Worm (Caenorhabditis elegans) whole organism, L1 larva: ENCODE data around the gene srx-66.

Source experiments
- ceh-82 ChIP-seq, 3 experiments: fragments of 150-350 bp in 1 of 3; sonication (generic microtip) in 2 of 3; optimal IDR thresholded peaks; 2 replicates each; lab custom pipeline; 2014 to 2017; ENCODE audit warnings: missing biosample characterization in 3 of 3, missing genetic modification characterization in 3 of 3
- fkh-10 ChIP-seq: sonication (generic microtip); optimal IDR thresholded peaks from 2 replicates; lab custom pipeline; 2017; ENCODE audit warnings: missing biosample characterization, missing genetic modification reagents, missing genetic modification characterization
- nhr-77 ChIP-seq: fragments of 150-350 bp; optimal IDR thresholded peaks from 2 replicates; lab custom pipeline; 2014; ENCODE audit warnings: missing biosample characterization, missing genetic modification characterization
- sup-37 ChIP-seq: fragments of 200-800 bp; sonication (Bioruptor generic); optimal IDR thresholded peaks from 2 replicates; lab custom pipeline; 2018; ENCODE audit warnings: mild to moderate bottlenecking, missing genetic modification characterization, missing compliant biosample characterization
- unc-62 ChIP-seq: fragments of 150-350 bp; optimal IDR thresholded peaks from 2 replicates; lab custom pipeline; 2014; ENCODE audit warnings: missing biosample characterization, missing genetic modification reagents, missing genetic modification characterization

DNA sequence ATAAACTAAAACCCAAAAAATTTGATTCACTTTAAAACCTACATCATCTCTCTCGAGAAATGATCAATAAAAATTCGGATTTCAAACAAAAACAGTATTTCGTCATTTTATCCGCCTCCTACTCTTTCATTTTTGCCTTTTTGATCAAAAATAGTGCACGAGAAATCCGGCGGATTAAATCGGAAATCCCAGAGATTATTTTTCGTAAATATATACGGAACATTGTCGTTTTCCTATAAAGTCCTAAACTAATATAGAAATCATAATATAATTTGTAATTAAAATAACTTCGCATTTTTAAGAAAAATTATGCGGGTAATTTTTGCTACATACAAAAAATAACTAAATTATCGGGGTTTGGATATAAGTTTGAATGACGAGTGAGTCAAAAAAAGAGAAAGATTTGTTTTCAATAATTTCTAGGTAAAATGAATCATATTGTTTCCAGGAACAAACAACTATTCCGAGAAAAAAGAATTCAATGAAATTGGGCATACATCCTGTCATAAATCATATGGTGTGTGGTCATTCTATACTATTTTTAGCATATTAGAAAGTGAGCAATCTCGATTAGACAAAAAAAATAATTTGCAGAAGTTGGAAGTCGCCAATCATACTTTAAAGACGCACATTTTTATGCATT is 45.2 kb upstream of the srx-66 start, which contains the start of gene nhr-158:
- TF ChIP-seq nhr-77 (tag; lab: Kevin White, UChicago) (no peak), sup-37 (no peak), fkh-10 (no peak), unc-62 (GFP tag; lab: Kevin White, UChicago) (no peak), ceh-82 (tag; optimal IDR thresholded peaks at IDR 0.05; lab: Kevin White, UChicago) (no peak)
